Worm (Caenorhabditis elegans): ENCODE data around the gene Y43F8B.20.

Gene Y43F8B.20

DNA sequence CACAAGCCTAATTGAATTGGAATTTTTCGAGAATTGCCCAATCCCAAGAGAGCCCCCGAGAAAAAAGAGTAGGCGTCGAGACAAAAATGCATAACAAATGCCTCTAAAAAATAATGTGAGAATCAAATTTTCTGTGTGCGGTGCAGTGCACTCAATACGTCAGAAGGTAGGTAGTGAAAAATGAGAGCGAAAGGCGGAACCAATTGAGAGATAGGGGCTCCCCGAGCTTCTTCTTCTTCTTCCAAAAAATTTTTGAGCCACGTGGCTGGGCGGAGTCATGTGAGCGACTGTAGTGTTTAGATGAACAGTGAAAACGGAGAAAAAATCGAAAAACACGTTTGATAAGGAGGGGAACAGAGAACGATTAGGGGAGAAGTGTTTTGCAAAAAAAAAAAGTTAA lies 25.0 kb downstream of the Y43F8B.20 start:
- no peak for TF ChIP-seq unc-30 (tag; optimal IDR thresholded peaks at IDR 0.05)
- no peak for TF ChIP-seq egl-13 (tag; optimal IDR thresholded peaks at IDR 0.05)
- no peak for TF ChIP-seq nhr-85 (tag)
- TF ChIP-seq nhr-76 (tag; optimal IDR thresholded peaks at IDR 0.05): no peak
- TF ChIP-seq ztf-11 (tag; optimal IDR thresholded peaks at IDR 0.05): no peak
- TF ChIP-seq zip-4 (GFP tag; optimal IDR thresholded peaks at IDR 0.05): no peak
- no peak for TF ChIP-seq C04F5.9 (tag; optimal IDR thresholded peaks at IDR 0.05)
- peak; percentile 67 for TF ChIP-seq lin-14 (GFP tag; optimal IDR thresholded peaks at IDR 0.05)
- TF ChIP-seq fkh-8 (tag; optimal IDR thresholded peaks at IDR 0.05): peak; percentile 43
- no peak for TF ChIP-seq vab-15 (tag; optimal IDR thresholded peaks at IDR 0.05)
- TF ChIP-seq hlh-4 (tag; optimal IDR thresholded peaks at IDR 0.05): no peak
- TF ChIP-seq efl-1 (optimal IDR thresholded peaks at IDR 0.05): no peak
- TF ChIP-seq efl-1 (GFP tag; optimal IDR thresholded peaks at IDR 0.05 in 1 of 2): peak in 1 of 2 experiments; percentile 84
- no peak for TF ChIP-seq ces-1 (GFP tag; optimal IDR thresholded peaks at IDR 0.05)
- no peak for TF ChIP-seq snpc-4 (tag; optimal IDR thresholded peaks at IDR 0.05)
- TF ChIP-seq nhr-19 (GFP tag; conservative IDR thresholded peaks at IDR 0.05): peak; percentile 39
- no peak for TF ChIP-seq alr-1 (tag; optimal IDR thresholded peaks at IDR 0.05; ENCODE audit: borderline replicate concordance)
- TF ChIP-seq nhr-71 (tag; optimal IDR thresholded peaks at IDR 0.05): peak; percentile 59
- TF ChIP-seq nhr-20 (tag; optimal IDR thresholded peaks at IDR 0.05): peak; percentile 23
- TF ChIP-seq ceh-88 (GFP tag; IDR thresholded peaks at IDR 0.05): no peak
- TF ChIP-seq elt-2 (tag; optimal IDR thresholded peaks at IDR 0.05): peak; percentile 3
- no peak for TF ChIP-seq ets-5 (GFP tag; IDR thresholded peaks at IDR 0.05)
- TF ChIP-seq swsn-7 (tag; optimal IDR thresholded peaks at IDR 0.05): no peak
- TF ChIP-seq lin-35 (GFP tag; optimal IDR thresholded peaks at IDR 0.05): peak in 1 of 2 experiments; percentile 5
- TF ChIP-seq nhr-47 (tag; optimal IDR thresholded peaks at IDR 0.05): peak; percentile 19
- TF ChIP-seq pax-3 (tag; optimal IDR thresholded peaks at IDR 0.05): no peak
- no peak for TF ChIP-seq ceh-90 (tag; optimal IDR thresholded peaks at IDR 0.05)
- TF ChIP-seq mdl-1 (tag; optimal IDR thresholded peaks at IDR 0.05): peak in 1 of 2 experiments; percentile 76
- TF ChIP-seq blmp-1 (tag; optimal IDR thresholded peaks at IDR 0.05): peak; percentile 54

DNA sequence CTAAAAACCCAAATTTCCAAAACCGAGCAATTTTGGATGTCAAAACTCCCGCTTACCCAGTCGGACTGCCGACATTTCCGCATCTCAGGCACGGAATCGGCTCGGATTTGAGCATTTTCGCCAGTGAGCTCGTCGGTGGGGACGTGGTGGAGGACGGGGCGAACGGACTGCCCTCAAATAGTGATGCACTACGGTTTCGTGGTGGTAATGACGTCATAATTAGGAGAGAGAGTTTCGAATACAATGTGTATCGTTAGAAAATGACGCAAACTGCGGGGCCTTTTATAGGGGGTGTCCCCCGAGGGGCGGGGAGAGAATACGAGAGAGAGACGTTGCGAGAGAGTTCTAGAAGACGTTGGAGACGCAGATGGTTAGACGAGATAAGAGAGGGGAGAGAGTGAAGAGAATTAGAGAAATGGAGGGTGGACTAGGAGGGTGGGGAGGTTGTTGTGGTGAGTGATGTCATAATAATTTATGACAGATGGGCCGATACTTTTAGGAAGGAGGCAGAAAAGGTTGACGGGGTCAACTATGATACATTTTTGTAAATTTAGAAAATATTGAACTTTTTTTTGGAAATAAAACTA lies 26.9 kb downstream of the Y43F8B.20 start:
- TF ChIP-seq rnt-1 (tag; optimal IDR thresholded peaks at IDR 0.05): peak; percentile 81
- TF ChIP-seq zag-1 (tag; optimal IDR thresholded peaks at IDR 0.05): peak; percentile 55
- peak; percentile 81 for TF ChIP-seq pax-3 (tag; optimal IDR thresholded peaks at IDR 0.05)
- TF ChIP-seq nhr-11 (tag; optimal IDR thresholded peaks at IDR 0.05): peak; percentile 35
- no peak for TF ChIP-seq pqm-1 (tag; optimal IDR thresholded peaks at IDR 0.05)
- no peak for TF ChIP-seq aly-2 (tag; optimal IDR thresholded peaks at IDR 0.05)
- TF ChIP-seq lir-3 (tag; optimal IDR thresholded peaks at IDR 0.05; ENCODE audit: poor library complexity): peak; percentile 64
- no peak for TF ChIP-seq C04F5.9 (tag; optimal IDR thresholded peaks at IDR 0.05)
- no peak for TF ChIP-seq F16B12.6 (tag; optimal IDR thresholded peaks at IDR 0.05)
- peak; percentile 76 to 86 for TF ChIP-seq efl-1 (optimal IDR thresholded peaks at IDR 0.05)
- peak; percentile 30 to 90 for TF ChIP-seq efl-1 (GFP tag; optimal IDR thresholded peaks at IDR 0.05 in 1 of 2)
- peak; percentile 97 for TF ChIP-seq nhr-19 (GFP tag; conservative IDR thresholded peaks at IDR 0.05)
- peak; percentile 51 for TF ChIP-seq mef-2 (tag; optimal IDR thresholded peaks at IDR 0.05)
- TF ChIP-seq nhr-47 (tag; optimal IDR thresholded peaks at IDR 0.05): peak; percentile 94
- peak; percentile 82 for TF ChIP-seq elt-2 (tag; optimal IDR thresholded peaks at IDR 0.05)
- peak; percentile 59 for TF ChIP-seq nhr-237 (tag; optimal IDR thresholded peaks at IDR 0.05)
- peak; percentile 90 for TF ChIP-seq tbx-2 (tag; optimal IDR thresholded peaks at IDR 0.05)
- TF ChIP-seq mdl-1 (tag; optimal IDR thresholded peaks at IDR 0.05): peak in 1 of 2 experiments; percentile 90
- TF ChIP-seq C34B4.2 (tag; optimal IDR thresholded peaks at IDR 0.05): no peak
- peak in 1 of 2 experiments; percentile 77 for TF ChIP-seq ztf-11 (tag; optimal IDR thresholded peaks at IDR 0.05)
- TF ChIP-seq snu-23 (GFP tag; optimal IDR thresholded peaks at IDR 0.05): peak; percentile 90
- TF ChIP-seq C16A3.4 (tag; optimal IDR thresholded peaks at IDR 0.05): peak; percentile 29
- TF ChIP-seq ceh-88 (GFP tag; IDR thresholded peaks at IDR 0.05): peak; percentile 70
- TF ChIP-seq ztf-4 (tag; optimal IDR thresholded peaks at IDR 0.05): peak; percentile 93
- TF ChIP-seq hlh-4 (tag; optimal IDR thresholded peaks at IDR 0.05): no peak
- peak; percentile 98 for TF ChIP-seq nhr-71 (tag; optimal IDR thresholded peaks at IDR 0.05)
- TF ChIP-seq jun-1 (tag; optimal IDR thresholded peaks at IDR 0.05): peak; percentile 88
- TF ChIP-seq unc-130 (tag; optimal IDR thresholded peaks at IDR 0.05): peak; percentile 4
- TF ChIP-seq lin-39 (tag; optimal IDR thresholded peaks at IDR 0.05): peak; percentile 66
- TF ChIP-seq nhr-76 (tag; optimal IDR thresholded peaks at IDR 0.05): no peak
- peak; percentile 88 for TF ChIP-seq nhr-90 (tag; optimal IDR thresholded peaks at IDR 0.05; ENCODE audit: poor library complexity)
- TF ChIP-seq unc-98 (GFP tag; IDR thresholded peaks at IDR 0.05): peak; percentile 32; the same call in 1 of the 2 replicates
- peak; percentile 61 for TF ChIP-seq ceh-8 (GFP tag; optimal IDR thresholded peaks at IDR 0.05)
- no peak for TF ChIP-seq unc-30 (tag; optimal IDR thresholded peaks at IDR 0.05)
- TF ChIP-seq zip-4 (GFP tag; optimal IDR thresholded peaks at IDR 0.05): peak; percentile 68
- peak; percentile 100 for TF ChIP-seq nhr-85 (tag)
- TF ChIP-seq alr-1 (tag; optimal IDR thresholded peaks at IDR 0.05; ENCODE audit: borderline replicate concordance): no peak

All from whole organism, L1 larva.